Worm (Caenorhabditis elegans): ENCODE measurements around the gene K08H2.2.

- TF ChIP-seq him-1 (tag; optimal IDR thresholded peaks at IDR 0.05), result no peak
- no peak for TF ChIP-seq dao-5 (tag; optimal IDR thresholded peaks at IDR 0.05)
Measured at ce11 chrX:13249102-13249501, 14.3 kb upstream of the K08H2.2 start.

All from whole organism, L4/young adult.